Worm (Caenorhabditis elegans) whole organism, L1 larva: ENCODE measurements around the gene K07F5.12.

ENCODE experiments used
- C04F5.9 ChIP-seq: sonication (generic microtip); optimal IDR thresholded peaks from 2 replicates; lab custom pipeline; 2016; ENCODE audit warnings: missing genetic modification characterization, missing compliant biosample characterization
- C34B4.2 ChIP-seq: sonication (generic microtip); optimal IDR thresholded peaks from 2 replicates; lab custom pipeline; 2017; ENCODE audit warnings: mild to moderate bottlenecking, missing genetic modification characterization, missing compliant biosample characterization
- aha-1 ChIP-seq: fragments of 150-350 bp; optimal IDR thresholded peaks from 2 replicates; lab custom pipeline; 2014; ENCODE audit warnings: missing biosample characterization, missing genetic modification characterization
- aly-2 ChIP-seq: fragments of 150-350 bp; optimal IDR thresholded peaks from 2 replicates; lab custom pipeline; 2014; ENCODE audit warnings: missing biosample characterization, missing genetic modification characterization
- ama-1 ChIP-seq: fragments of 150-350 bp; optimal IDR thresholded peaks from 2 replicates; lab custom pipeline; 2014
- ceh-63 ChIP-seq: fragments of 200-800 bp; sonication (Bioruptor generic); optimal IDR thresholded peaks from 2 replicates; lab custom pipeline; 2018; ENCODE audit warnings: mild to moderate bottlenecking, missing genetic modification characterization, missing compliant biosample characterization
- ceh-8 ChIP-seq: fragments of 200-800 bp; sonication (Bioruptor generic); optimal IDR thresholded peaks from 2 replicates; lab custom pipeline; 2018; ENCODE audit warnings: mild to moderate bottlenecking, missing genetic modification characterization, moderate library complexity, missing compliant biosample characterization
- ceh-88 ChIP-seq: fragments of 200-800 bp; sonication (Bioruptor generic); IDR thresholded peaks from 2 replicates; pipeline ENCODE4 v1.3.6; 2022; ENCODE audit warnings: missing genetic modification characterization, missing compliant biosample characterization
- ceh-90 ChIP-seq: sonication (generic microtip); optimal IDR thresholded peaks from 2 replicates; lab custom pipeline; 2016; ENCODE audit warnings: missing genetic modification characterization, missing compliant biosample characterization
- dpl-1 ChIP-seq, 3 experiments: fragments of 150-350 bp in 2 of 3; sonication (generic microtip) in 1 of 3; optimal IDR thresholded peaks; 2 replicates each; lab custom pipeline; 2014 to 2017; ENCODE audit warnings: missing biosample characterization in 3 of 3, missing genetic modification characterization in 3 of 3, missing genetic modification reagents in 3 of 3
- dsc-1 ChIP-seq: sonication (generic microtip); optimal IDR thresholded peaks from 2 replicates; lab custom pipeline; 2016; ENCODE audit warnings: mild to moderate bottlenecking, missing genetic modification characterization, missing compliant biosample characterization
- efl-3 ChIP-seq: fragments of 200-800 bp; sonication (Bioruptor generic); optimal IDR thresholded peaks from 2 replicates; lab custom pipeline; 2018; ENCODE audit warnings: mild to moderate bottlenecking, missing genetic modification characterization, missing compliant biosample characterization
- elt-3 ChIP-seq, 6 experiments: fragments of 150-350 bp in 1 of 6; sonication (generic microtip); optimal IDR thresholded peaks; 2 replicates each; lab custom pipeline; 2017 to 2018; ENCODE audit warnings: missing biosample characterization in 6 of 6, missing genetic modification characterization in 6 of 6, inconsistent platforms in 1 of 6
- ets-5 ChIP-seq: fragments of 200-800 bp; sonication (Bioruptor generic); IDR thresholded peaks from 2 replicates; pipeline ENCODE4 v1.3.6; 2022; ENCODE audit warnings: missing genetic modification characterization, missing compliant biosample characterization
- fkh-10 ChIP-seq: sonication (generic microtip); optimal IDR thresholded peaks from 2 replicates; lab custom pipeline; 2017; ENCODE audit warnings: missing biosample characterization, missing genetic modification reagents, missing genetic modification characterization
- fkh-4 ChIP-seq: sonication (generic microtip); optimal IDR thresholded peaks from 2 replicates; lab custom pipeline; 2016; ENCODE audit warnings: missing compliant biosample characterization, missing genetic modification characterization, borderline replicate concordance
- fkh-8 ChIP-seq: sonication (generic microtip); optimal IDR thresholded peaks from 2 replicates; lab custom pipeline; 2016; ENCODE audit warnings: mild to moderate bottlenecking, missing genetic modification characterization, missing compliant biosample characterization
- fos-1 ChIP-seq: fragments of 150-350 bp; optimal IDR thresholded peaks from 2 replicates; lab custom pipeline; 2014; ENCODE audit warnings: missing biosample characterization, missing genetic modification characterization
- grh-1 ChIP-seq: fragments of 200-800 bp; sonication (Bioruptor generic); IDR thresholded peaks from 2 replicates; pipeline ENCODE4 v1.3.6; 2022; ENCODE audit warnings: missing genetic modification reagents, missing genetic modification characterization, missing compliant biosample characterization
- hlh-17 ChIP-seq: fragments of 200-800 bp; sonication (Bioruptor generic); optimal IDR thresholded peaks from 2 replicates; lab custom pipeline; 2018; ENCODE audit warnings: missing genetic modification characterization, mild to moderate bottlenecking, missing compliant biosample characterization, moderate library complexity, borderline replicate concordance
- irx-1 ChIP-seq: sonication (generic microtip); optimal IDR thresholded peaks from 2 replicates; lab custom pipeline; 2016; ENCODE audit warnings: missing genetic modification characterization, missing compliant biosample characterization
- lin-14 ChIP-seq: fragments of 200-800 bp; sonication (Bioruptor generic); optimal IDR thresholded peaks from 2 replicates; lab custom pipeline; 2018; ENCODE audit warnings: mild to moderate bottlenecking, missing genetic modification characterization, moderate library complexity, missing compliant biosample characterization
- lin-39 ChIP-seq: fragments of 150-350 bp; optimal IDR thresholded peaks from 2 replicates; lab custom pipeline; 2014; ENCODE audit warnings: missing biosample characterization, missing genetic modification reagents, missing genetic modification characterization
- mef-2 ChIP-seq: fragments of 150-350 bp; optimal IDR thresholded peaks from 2 replicates; lab custom pipeline; 2014; ENCODE audit warnings: missing biosample characterization, missing genetic modification characterization
- nhr-12 ChIP-seq: sonication (generic microtip); optimal IDR thresholded peaks from 2 replicates; lab custom pipeline; 2017; ENCODE audit warnings: missing biosample characterization, missing genetic modification characterization
- nhr-19 ChIP-seq: fragments of 200-800 bp; sonication (Bioruptor generic); conservative IDR thresholded peaks from 2 replicates; pipeline ENCODE4 v1.3.6; 2022; ENCODE audit warnings: missing genetic modification characterization, missing compliant biosample characterization
- nhr-47 ChIP-seq: sonication (generic microtip); optimal IDR thresholded peaks from 2 replicates; lab custom pipeline; 2016; ENCODE audit warnings: mild to moderate bottlenecking, missing genetic modification characterization, moderate library complexity, missing compliant biosample characterization
- nhr-71 ChIP-seq: sonication (generic microtip); optimal IDR thresholded peaks from 2 replicates; lab custom pipeline; 2016; ENCODE audit warnings: mild to moderate bottlenecking, missing genetic modification characterization, moderate library complexity, missing compliant biosample characterization
- nhr-77 ChIP-seq: fragments of 150-350 bp; optimal IDR thresholded peaks from 2 replicates; lab custom pipeline; 2014; ENCODE audit warnings: missing biosample characterization, missing genetic modification characterization
- pax-3 ChIP-seq: fragments of 200-800 bp; sonication (Bioruptor generic); optimal IDR thresholded peaks from 2 replicates; lab custom pipeline; 2018; ENCODE audit warnings: mild to moderate bottlenecking, missing genetic modification characterization, moderate library complexity, missing compliant biosample characterization
- rnt-1 ChIP-seq: sonication (generic microtip); optimal IDR thresholded peaks from 2 replicates; lab custom pipeline; 2016; ENCODE audit warnings: mild to moderate bottlenecking, missing genetic modification characterization, moderate library complexity, missing compliant biosample characterization
- skn-1 ChIP-seq: fragments of 150-350 bp; optimal IDR thresholded peaks from 2 replicates; lab custom pipeline; 2014; ENCODE audit warnings: missing biosample characterization, missing genetic modification characterization
- snpc-4 ChIP-seq: fragments of 150-350 bp; optimal IDR thresholded peaks from 2 replicates; lab custom pipeline; 2014; ENCODE audit warnings: missing biosample characterization, missing genetic modification characterization
- snu-23 ChIP-seq: sonication (generic microtip); optimal IDR thresholded peaks from 2 replicates; lab custom pipeline; 2016; ENCODE audit warnings: missing genetic modification characterization, missing compliant biosample characterization
- sptf-1 ChIP-seq: fragments of 150-350 bp; optimal IDR thresholded peaks from 2 replicates; lab custom pipeline; 2014; ENCODE audit warnings: missing biosample characterization, missing genetic modification characterization
- swsn-7 ChIP-seq: sonication (generic microtip); optimal IDR thresholded peaks from 2 replicates; lab custom pipeline; 2016; ENCODE audit warnings: missing genetic modification characterization, missing compliant biosample characterization
- unc-30 ChIP-seq: sonication (generic microtip); optimal IDR thresholded peaks from 2 replicates; lab custom pipeline; 2017; ENCODE audit warnings: missing biosample characterization, missing genetic modification characterization
- unc-62 ChIP-seq: fragments of 150-350 bp; optimal IDR thresholded peaks from 2 replicates; lab custom pipeline; 2014; ENCODE audit warnings: missing biosample characterization, missing genetic modification reagents, missing genetic modification characterization
- unc-86 ChIP-seq: sonication (generic microtip); optimal IDR thresholded peaks from 2 replicates; lab custom pipeline; 2016; ENCODE audit warnings: missing genetic modification characterization, missing compliant biosample characterization
- unc-98 ChIP-seq: fragments of 200-800 bp; sonication (Bioruptor generic); IDR thresholded peaks from 2 replicates; pipeline ENCODE4 v1.3.6; 2022; ENCODE audit warnings: missing genetic modification characterization, missing compliant biosample characterization
- xbp-1 ChIP-seq: sonication (generic microtip); optimal IDR thresholded peaks from 2 replicates; lab custom pipeline; 2016; ENCODE audit warnings: missing genetic modification characterization, missing compliant biosample characterization
- ztf-11 ChIP-seq, 2 experiments: sonication (generic microtip); optimal IDR thresholded peaks; 2 replicates each; lab custom pipeline; 2016 to 2017; ENCODE audit warnings: missing genetic modification characterization in 2 of 2, missing biosample characterization in 1 of 2, missing compliant biosample characterization in 1 of 2
- ztf-4 ChIP-seq: fragments of 150-350 bp; optimal IDR thresholded peaks from 2 replicates; lab custom pipeline; 2014; ENCODE audit warnings: missing biosample characterization, missing genetic modification characterization

Gene K07F5.12

DNA sequence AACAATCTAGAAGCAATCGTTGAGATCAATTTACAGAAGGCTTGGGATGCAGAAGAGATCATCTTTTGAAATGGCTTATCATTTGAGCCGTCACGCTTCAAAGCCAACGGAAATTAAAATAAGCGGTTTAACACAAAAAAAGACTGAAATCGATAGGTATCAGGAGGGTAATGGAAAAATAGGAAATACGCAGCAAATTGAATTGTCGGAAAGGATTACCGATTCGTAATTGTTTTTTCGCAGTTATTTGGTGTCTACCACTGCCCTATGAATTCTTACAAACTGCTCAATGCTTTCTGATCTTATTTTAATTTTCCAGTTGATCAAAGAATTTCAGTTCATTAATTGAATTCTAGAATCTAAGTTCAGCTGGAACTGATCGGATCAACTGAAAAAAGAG lies 44.3 kb upstream of the K07F5.12 start:
- TF ChIP-seq pax-3 (no peak), xbp-1 (tag; lab: Kevin White, UChicago) (no peak), snpc-4 (tag; lab: Kevin White, UChicago) (no peak), unc-30 (peak; percentile 16), ztf-11 (tag; optimal IDR thresholded peaks at IDR 0.05; lab: Kevin White, UChicago) (no peak), unc-98 (GFP tag; lab: Robert Waterston, UW) (no peak), fkh-8 (tag; lab: Kevin White, UChicago) (peak; percentile 63), elt-3 (tag; optimal IDR thresholded peaks at IDR 0.05; lab: Kevin White, UChicago) (no peak), nhr-47 (tag; lab: Kevin White, UChicago) (peak; percentile 26), efl-3 (no peak), C04F5.9 (tag; lab: Kevin White, UChicago) (no peak), ztf-4 (tag; lab: Kevin White, UChicago) (no peak), ceh-63 (GFP tag; lab: Kevin White, UChicago) (no peak), grh-1 (GFP tag; lab: Robert Waterston, UW) (no peak), aha-1 (tag; lab: Kevin White, UChicago) (no peak), ama-1 (no peak), ets-5 (GFP tag; lab: Robert Waterston, UW) (no peak), lin-39 (no peak), rnt-1 (tag; lab: Kevin White, UChicago) (no peak), nhr-19 (GFP tag; lab: Robert Waterston, UW) (no peak), dpl-1 (GFP tag; optimal IDR thresholded peaks at IDR 0.05; lab: Kevin White, UChicago) (no peak), ceh-88 (no peak), fos-1 (tag; lab: Kevin White, UChicago) (no peak), snu-23 (GFP tag; lab: Kevin White, UChicago) (no peak), irx-1 (tag; lab: Kevin White, UChicago) (no peak), nhr-77 (tag; lab: Kevin White, UChicago) (no peak), hlh-17 (GFP tag; lab: Kevin White, UChicago) (no peak), swsn-7 (no peak), dsc-1 (peak; percentile 68), unc-86 (tag; lab: Kevin White, UChicago) (no peak), fkh-4 (tag; lab: Kevin White, UChicago) (no peak), nhr-12 (tag; lab: Kevin White, UChicago) (no peak), nhr-71 (peak; percentile 53), fkh-10 (GFP tag; lab: Kevin White, UChicago) (no peak), mef-2 (tag; lab: Kevin White, UChicago) (no peak), C34B4.2 (tag; lab: Kevin White, UChicago) (no peak), unc-62 (GFP tag; lab: Kevin White, UChicago) (no peak), aly-2 (tag; lab: Kevin White, UChicago) (no peak), sptf-1 (tag; lab: Kevin White, UChicago) (no peak), ceh-90 (tag; lab: Kevin White, UChicago) (no peak)

ce11 chrIV:9815432-9815831 lies 40.4 kb upstream of the K07F5.12 start, which contains the start of gene egl-20:
Gene egl-20, minus strand, starts transcription at chrIV:9815532.
- TF ChIP-seq efl-3: no peak
- no peak for TF ChIP-seq ceh-8 (GFP tag; lab: Kevin White, UChicago)
- no peak for TF ChIP-seq skn-1 (tag; lab: Kevin White, UChicago)
- TF ChIP-seq swsn-7: no peak
- no peak for TF ChIP-seq lin-14 (GFP tag; lab: Kevin White, UChicago)
